Worm (Caenorhabditis elegans) whole organism, L3 larva: ENCODE results near the gene cya-2.
"Not testable (repeated sequence)": the region's sequence is repeated elsewhere in the genome, so short reads cannot be mapped to it uniquely, and the experiment has no call there.

Experiments used
- ZK546.5 ChIP-seq: sonication (generic microtip); optimal IDR thresholded peaks from 2 replicates; lab custom pipeline; 2017; ENCODE audit warnings: missing biosample characterization, missing genetic modification characterization
- ama-1 ChIP-seq: fragments of 150-350 bp; optimal IDR thresholded peaks from 2 replicates; lab custom pipeline; 2018
- egl-27 ChIP-seq: sonication (generic microtip); optimal IDR thresholded peaks from 4 replicates; lab custom pipeline; 2017; ENCODE audit warnings: missing biosample characterization, missing genetic modification reagents, missing genetic modification characterization
- lin-15B ChIP-seq: fragments of 150-350 bp; optimal IDR thresholded peaks from 2 replicates; lab custom pipeline; 2014; ENCODE audit warnings: missing biosample characterization, missing genetic modification characterization
- lin-39 ChIP-seq: fragments of 150-350 bp; optimal IDR thresholded peaks from 2 replicates; lab custom pipeline; 2018; ENCODE audit warnings: missing biosample characterization, missing genetic modification reagents, missing genetic modification characterization
- nhr-12 ChIP-seq: fragments of 150-350 bp; optimal IDR thresholded peaks from 2 replicates; lab custom pipeline; 2014; ENCODE audit warnings: missing biosample characterization, missing genetic modification characterization
- nhr-237 ChIP-seq: fragments of 150-350 bp; optimal IDR thresholded peaks from 2 replicates; lab custom pipeline; 2014; ENCODE audit warnings: missing biosample characterization, missing genetic modification characterization
- nhr-28 ChIP-seq: fragments of 150-350 bp; optimal IDR thresholded peaks from 2 replicates; lab custom pipeline; 2014; ENCODE audit warnings: missing biosample characterization, missing genetic modification characterization
- snpc-4 ChIP-seq: fragments of 150-350 bp; optimal IDR thresholded peaks from 2 replicates; lab custom pipeline; 2014; ENCODE audit warnings: missing biosample characterization, missing genetic modification characterization

DNA sequence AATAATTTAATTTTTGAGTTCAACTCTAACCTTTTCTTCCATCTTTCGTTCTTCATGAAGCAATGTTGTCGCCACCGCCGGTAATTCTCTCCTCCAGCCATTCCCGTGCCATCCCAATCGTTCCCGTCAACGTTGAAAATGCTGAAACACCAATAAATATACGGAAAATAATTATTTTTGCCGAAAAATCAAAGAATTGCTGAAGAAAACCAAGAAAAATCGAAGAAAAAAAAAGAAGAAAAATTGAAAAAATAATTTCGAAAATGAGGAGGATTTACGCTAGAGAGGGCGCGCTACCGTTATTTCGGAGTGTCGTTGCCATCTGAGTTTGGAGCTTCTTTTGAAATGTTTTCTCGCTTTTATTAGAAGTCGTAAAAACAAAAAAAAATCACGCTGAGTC lies at the start of gene cya-2:
- TF ChIP-seq nhr-12; nhr-237 (tag; lab: Kevin White, UChicago); egl-27; ZK546.5 (tag; lab: Kevin White, UChicago); snpc-4 (tag; lab: Kevin White, UChicago); nhr-28 (tag; lab: Kevin White, UChicago); lin-15B (tag; lab: Kevin White, UChicago); lin-39 (tag; lab: Kevin White, UChicago); ama-1 (lab: Kevin White, UChicago): not testable (repeated sequence)
